Fruit fly (Drosophila melanogaster): ENCODE measurements around the gene CG12535.

The CG12535 gene

DNA sequence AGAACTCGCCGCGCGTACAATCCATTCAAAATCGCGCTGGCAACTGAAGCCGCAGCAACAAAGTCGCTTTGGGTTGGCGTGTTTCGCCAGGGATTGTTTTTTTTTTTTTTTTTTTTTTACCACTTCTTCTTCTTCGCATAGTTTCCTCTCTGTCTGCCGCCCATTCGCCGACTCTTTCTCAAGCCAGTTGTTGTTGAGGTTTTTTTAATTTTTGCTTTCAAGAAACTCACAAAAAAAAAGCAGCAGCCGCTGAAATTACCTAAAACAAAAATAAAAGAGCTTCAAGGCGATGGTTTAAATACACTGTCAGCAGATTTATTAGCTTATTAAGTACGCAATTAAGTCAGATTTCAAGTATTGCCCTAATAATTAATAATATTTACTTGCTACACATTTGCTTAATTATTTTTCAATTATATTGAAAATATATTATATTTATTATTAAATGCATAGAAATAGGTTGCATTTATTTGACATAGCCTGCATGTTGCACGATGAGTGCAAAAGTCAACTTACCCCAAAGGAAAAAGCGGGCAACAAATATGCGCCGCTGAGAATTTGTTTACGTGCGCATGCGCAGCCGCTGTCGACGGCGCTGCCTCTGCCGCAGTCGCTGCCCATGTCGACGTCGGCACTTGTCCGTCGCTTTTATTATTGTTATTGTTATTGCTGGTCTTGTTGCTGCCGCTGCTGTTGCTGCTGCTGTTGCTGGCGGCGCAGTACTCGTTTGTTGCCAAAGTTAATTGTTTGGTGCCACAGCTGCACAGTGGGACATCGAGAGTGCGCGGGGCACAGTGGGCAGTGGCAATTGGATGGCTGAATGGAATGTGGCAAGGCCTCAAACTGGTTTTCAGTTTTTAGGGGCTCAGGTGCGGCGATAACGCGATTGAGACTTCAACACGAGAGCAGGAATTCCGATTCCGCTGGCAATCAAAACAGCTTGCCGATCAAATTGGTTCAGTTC is 26.0 kb upstream of the CG12535 start, which contains the start of gene CG12206 (continued):
- TF ChIP-seq tna (GFP tag; IDR thresholded peaks at IDR 0.05; ENCODE audit: partially characterized antibody) (no peak), CG8944 (GFP tag; optimal IDR thresholded peaks at IDR 0.05) (no peak), CG31388 (GFP tag; optimal IDR thresholded peaks at IDR 0.05) (no peak), sr (GFP tag; IDR thresholded peaks at IDR 0.05) (no peak), CG6689 (GFP tag; IDR thresholded peaks at IDR 0.05) (peak; percentile 77), corto (GFP tag; optimal IDR thresholded peaks at IDR 0.05) (no peak), ab (GFP tag; optimal IDR thresholded peaks at IDR 0.05) (no peak), HLHmδ (GFP tag; optimal IDR thresholded peaks at IDR 0.05) (no peak), trh (GFP tag; optimal IDR thresholded peaks at IDR 0.05) (no peak), jigr1 (GFP tag; IDR thresholded peaks at IDR 0.05) (no peak), CG3407 (GFP tag; optimal IDR thresholded peaks at IDR 0.05) (peak; percentile 2), CG4820 (GFP tag; optimal IDR thresholded peaks at IDR 0.05) (peak; percentile 2), Mrtf (GFP tag; IDR thresholded peaks at IDR 0.05) (0 out of 3 replicates have a peak, but pooled peaks have one; percentile 28), CG12219 (GFP tag; optimal IDR thresholded peaks at IDR 0.05) (no peak), Sox102F (GFP tag; optimal IDR thresholded peaks at IDR 0.05) (peak; percentile 58), Dref (GFP tag; IDR thresholded peaks at IDR 0.05) (no peak), her (GFP tag; optimal IDR thresholded peaks at IDR 0.05) (no peak), CG31441 (GFP tag; IDR thresholded peaks at IDR 0.05) (peak; percentile 71), CG8281 (tag; optimal IDR thresholded peaks at IDR 0.05) (peak; percentile 3), so (GFP tag; IDR thresholded peaks at IDR 0.05) (no peak; the same call in 2 of the 3 replicates), B-H2 (GFP tag; optimal IDR thresholded peaks at IDR 0.05) (no peak), CG8478 (optimal IDR thresholded peaks at IDR 0.05) (no peak), eyg (GFP tag; optimal IDR thresholded peaks at IDR 0.05) (no peak), wdn (GFP tag; IDR thresholded peaks at IDR 0.05) (no peak), Oli (tag; optimal IDR thresholded peaks at IDR 0.05) (peak; percentile 57), CG8388 (GFP tag; optimal IDR thresholded peaks at IDR 0.05) (peak; percentile 57), lab (GFP tag; optimal IDR thresholded peaks at IDR 0.05) (peak; percentile 70), CG11696 (GFP tag; IDR thresholded peaks at IDR 0.05) (no peak), odd (GFP tag; optimal IDR thresholded peaks at IDR 0.05) (no peak), btn (GFP tag; optimal IDR thresholded peaks at IDR 0.05) (no peak), sna (GFP tag; IDR thresholded peaks at IDR 0.05; ENCODE audit: partially characterized antibody) (no peak), NC2β (GFP tag; optimal IDR thresholded peaks at IDR 0.05) (no peak), CG17829 (tag; optimal IDR thresholded peaks at IDR 0.05) (peak; percentile 52), CG11085 (GFP tag; IDR thresholded peaks at IDR 0.05) (no peak), bbx (GFP tag; IDR thresholded peaks at IDR 0.05; ENCODE audit: partially characterized antibody) (no peak), salm (tag; optimal IDR thresholded peaks at IDR 0.05) (peak; percentile 23), dati (GFP tag; IDR thresholded peaks at IDR 0.05) (no peak), CG33213 (GFP tag; optimal IDR thresholded peaks at IDR 0.05) (no peak), Xrp1 (GFP tag; IDR thresholded peaks at IDR 0.05) (peak; percentile 61), CG18011 (GFP tag; optimal IDR thresholded peaks at IDR 0.05) (no peak), CG12299 (tag; optimal IDR thresholded peaks at IDR 0.05) (no peak), CG7928 (GFP tag; optimal IDR thresholded peaks at IDR 0.05) (no peak), CG10654 (GFP tag; optimal IDR thresholded peaks at IDR 0.05) (no peak), trem (tag; optimal IDR thresholded peaks at IDR 0.05) (peak; percentile 8), jumu (GFP tag; optimal IDR thresholded peaks at IDR 0.05) (no peak), ato (GFP tag; IDR thresholded peaks at IDR 0.05; ENCODE audit: partially characterized antibody) (no peak), sens (GFP tag) (no peak), CG10462 (GFP tag; optimal IDR thresholded peaks at IDR 0.05) (no peak), CG31224 (GFP tag; IDR thresholded peaks at IDR 0.05) (0 out of 2 replicates have a peak, but pooled peaks have one; percentile 27), Med (GFP tag) (peak; percentile 70)
